Comparison of ENCODE assay signal across 1 fruit fly cellular context in genomic region chr3R:24965403-24965802, dm6.
TF ChIP-seq lines count a peak whose summit lies in the region.

No protein-coding gene starts in this region.

TF ChIP-seq in whole organism, prepupa, 60 proteins besides CTCF, POLR2A, EP300 and RAD21 (continued from another document):
- TF ChIP-seq pdm3 (GFP tag; optimal IDR thresholded peaks at IDR 0.05; lab: Kevin White, UChicago) (no peak), dac (GFP tag; optimal IDR thresholded peaks at IDR 0.05; lab: Kevin White, UChicago) (no peak), Sox102F (GFP tag; optimal IDR thresholded peaks at IDR 0.05; lab: Kevin White, UChicago) (peak; percentile 16), CG3919 (GFP tag; optimal IDR thresholded peaks at IDR 0.05; lab: Kevin White, UChicago) (peak; percentile 41), CG10669 (GFP tag; optimal IDR thresholded peaks at IDR 0.05; lab: Kevin White, UChicago) (no peak), Eip75B (GFP tag; optimal IDR thresholded peaks at IDR 0.05; lab: Kevin White, UChicago) (peak; percentile 17), CG34406 (GFP tag; optimal IDR thresholded peaks at IDR 0.05; lab: Kevin White, UChicago) (no peak), CG1621 (tag; optimal IDR thresholded peaks at IDR 0.05; lab: Kevin White, UChicago) (no peak), Eip78C (GFP tag; lab: Kevin White, UChicago) (peak; percentile 81), CG11294 (GFP tag; IDR thresholded peaks at IDR 0.05; lab: Robert Waterston, UW) (no peak), Sox14 (GFP tag; optimal IDR thresholded peaks at IDR 0.05; lab: Kevin White, UChicago) (peak; percentile 31), CG10631 (GFP tag; optimal IDR thresholded peaks at IDR 0.05; lab: Kevin White, UChicago) (peak; percentile 37), CG3032 (tag; optimal IDR thresholded peaks at IDR 0.05; lab: Kevin White, UChicago) (no peak), topi (GFP tag; optimal IDR thresholded peaks at IDR 0.05; lab: Kevin White, UChicago) (peak; percentile 34), eg (GFP tag; IDR thresholded peaks at IDR 0.05; lab: Robert Waterston, UW) (no peak; the same call in 2 of the 3 replicates)
